Fruit fly (Drosophila melanogaster) whole organism, embryonic: Measurements from ENCODE around the gene tutl.

Source experiments
- Ada2b ChIP-seq: fragments of 200-800 bp; sonication (Bioruptor generic); IDR thresholded peaks from 2 replicates; pipeline ENCODE4 v1.3.6; 2022; ENCODE audit warnings: missing biosample characterization, missing genetic modification characterization
- CG11093 ChIP-seq: fragments of 200-800 bp; sonication (Bioruptor generic); IDR thresholded peaks from 3 replicates; pipeline ENCODE4 v1.3.6; 2022; ENCODE audit warnings: missing biosample characterization, missing genetic modification characterization
- CG11696 ChIP-seq: fragments of 200-800 bp; sonication (Bioruptor generic); IDR thresholded peaks from 2 replicates; pipeline ENCODE4 v1.3.6; 2022; ENCODE audit warnings: missing biosample characterization, missing genetic modification characterization
- CG12391 ChIP-seq: fragments of 200-800 bp; sonication (Bioruptor generic); optimal IDR thresholded peaks from 3 replicates; lab custom pipeline; 2018; ENCODE audit warnings: missing biosample characterization, mild to moderate bottlenecking, missing genetic modification characterization, moderate library complexity
- CG14965 ChIP-seq: fragments of 200-800 bp; sonication (Bioruptor generic); optimal IDR thresholded peaks from 2 replicates; lab custom pipeline; 2016; ENCODE audit warnings: missing biosample characterization, missing genetic modification characterization, borderline replicate concordance
- CG18599 ChIP-seq: fragments of 200-800 bp; sonication (Bioruptor generic); optimal IDR thresholded peaks from 3 replicates; lab custom pipeline; 2017; ENCODE audit warnings: missing biosample characterization, missing genetic modification characterization, mild to moderate bottlenecking, moderate library complexity, missing genetic modification reagents
- CG2120 ChIP-seq: fragments of 200-800 bp; sonication (Bioruptor generic); optimal IDR thresholded peaks from 3 replicates; lab custom pipeline; 2016; ENCODE audit warnings: missing biosample characterization, missing genetic modification characterization
- CG34376 ChIP-seq: fragments of 200-800 bp; sonication (Bioruptor generic); optimal IDR thresholded peaks from 2 replicates; lab custom pipeline; 2018; ENCODE audit warnings: missing biosample characterization, mild to moderate bottlenecking, missing genetic modification characterization
- CG5953 ChIP-seq: fragments of 200-800 bp; sonication (Bioruptor generic); IDR thresholded peaks from 2 replicates; pipeline ENCODE4 v1.3.6; 2022; ENCODE audit warnings: missing biosample characterization, missing genetic modification characterization
- CG6765 ChIP-seq: fragments of 200-800 bp; sonication (Bioruptor generic); optimal IDR thresholded peaks from 3 replicates; lab custom pipeline; 2017; ENCODE audit warnings: missing biosample characterization, mild to moderate bottlenecking, missing genetic modification characterization
- CG7839 ChIP-seq: fragments of 200-800 bp; sonication (Bioruptor generic); optimal IDR thresholded peaks from 3 replicates; lab custom pipeline; 2018; ENCODE audit warnings: missing biosample characterization, mild to moderate bottlenecking, missing genetic modification characterization, moderate library complexity
- CG7928 ChIP-seq: fragments of 200-800 bp; sonication (Bioruptor generic); optimal IDR thresholded peaks from 2 replicates; lab custom pipeline; 2017; ENCODE audit warnings: missing biosample characterization, mild to moderate bottlenecking, missing genetic modification characterization
- CG8290 ChIP-seq, 3 experiments: fragments of 200-800 bp; sonication (Bioruptor generic); optimal IDR thresholded peaks; 2 replicates each; lab custom pipeline; 2016 to 2019; ENCODE audit warnings: missing biosample characterization in 3 of 3, missing genetic modification characterization in 3 of 3, mild to moderate bottlenecking in 2 of 3, moderate library complexity in 1 of 3
- CG8388 ChIP-seq: fragments of 200-800 bp; sonication (Bioruptor generic); optimal IDR thresholded peaks from 2 replicates; lab custom pipeline; 2019; ENCODE audit warnings: missing biosample characterization, mild to moderate bottlenecking, missing genetic modification characterization, moderate library complexity
- CG8765 ChIP-seq: fragments of 200-800 bp; sonication (Bioruptor generic); IDR thresholded peaks from 2 replicates; pipeline ENCODE4 v1.3.6; 2022; ENCODE audit warnings: missing biosample characterization, missing genetic modification characterization
- CG9932 ChIP-seq: fragments of 200-800 bp; sonication (Bioruptor generic); IDR thresholded peaks from 2 replicates; pipeline ENCODE4 v1.3.6; 2022; ENCODE audit warnings: missing biosample characterization, missing genetic modification characterization
- CHES-1-like ChIP-seq: fragments of 200-800 bp; sonication (Bioruptor generic); optimal IDR thresholded peaks from 2 replicates; lab custom pipeline; 2016; ENCODE audit warnings: missing biosample characterization, missing genetic modification characterization
- Chrac-16 ChIP-seq: fragments of 200-800 bp; sonication (Bioruptor generic); optimal IDR thresholded peaks from 3 replicates; lab custom pipeline; 2016; ENCODE audit warnings: missing biosample characterization, missing genetic modification characterization
- Dbx ChIP-seq: fragments of 200-800 bp; sonication (Bioruptor generic); IDR thresholded peaks from 3 replicates; pipeline ENCODE4 v1.3.6; 2022; ENCODE audit warnings: missing biosample characterization, missing genetic modification characterization
- Dp ChIP-seq: fragments of 200-800 bp; sonication (Bioruptor generic); optimal IDR thresholded peaks from 2 replicates; lab custom pipeline; 2018; ENCODE audit warnings: missing biosample characterization, mild to moderate bottlenecking, missing genetic modification characterization, moderate library complexity
- Fer2 ChIP-seq: fragments of 200-800 bp; sonication (Bioruptor generic); optimal IDR thresholded peaks from 2 replicates; lab custom pipeline; 2018; ENCODE audit warnings: missing biosample characterization, mild to moderate bottlenecking, missing genetic modification characterization, moderate library complexity
- Gug ChIP-seq: fragments of 200-800 bp; sonication (Bioruptor generic); IDR thresholded peaks from 4 replicates; pipeline ENCODE4 v1.3.6; 2022; ENCODE audit warnings: missing biosample characterization, missing genetic modification characterization
- Hmr ChIP-seq: fragments of 200-800 bp; sonication (Bioruptor generic); optimal IDR thresholded peaks from 3 replicates; lab custom pipeline; 2017; ENCODE audit warnings: mild to moderate bottlenecking, missing biosample characterization, missing genetic modification reagents, missing genetic modification characterization
- Hr39 ChIP-seq: fragments of >200 bp; optimal IDR thresholded peaks from 2 replicates; lab custom pipeline; 2017
- Med ChIP-seq: fragments of 200-800 bp; sonication (Bioruptor generic); peaks from one replicate; lab custom pipeline; 2016; ENCODE audit warnings: missing biosample characterization, missing genetic modification characterization, mild to moderate bottlenecking, inconsistent platforms, moderate library complexity
- Myb ChIP-seq: fragments of 200-800 bp; sonication (Bioruptor generic); optimal IDR thresholded peaks from 2 replicates; lab custom pipeline; 2016; ENCODE audit warnings: missing biosample characterization, missing genetic modification characterization
- Rfx ChIP-seq: fragments of 200-800 bp; sonication (Bioruptor generic); IDR thresholded peaks from 2 replicates; pipeline ENCODE4 v1.3.6; 2022; ENCODE audit warnings: missing biosample characterization, missing genetic modification characterization
- Scr ChIP-seq: fragments of 200-800 bp; sonication (Bioruptor generic); IDR thresholded peaks from 2 replicates; pipeline ENCODE4 v1.3.6; 2022; ENCODE audit warnings: missing biosample characterization, missing genetic modification characterization; ENCODE audit not compliant: partially characterized antibody
- Side ChIP-seq: fragments of 200-800 bp; sonication (Bioruptor generic); optimal IDR thresholded peaks from 2 replicates; lab custom pipeline; 2016; ENCODE audit warnings: missing biosample characterization, missing genetic modification characterization
- Taf1 ChIP-seq: fragments of 200-800 bp; sonication (Bioruptor generic); IDR thresholded peaks from 2 replicates; pipeline ENCODE4 v1.3.6; 2022; ENCODE audit warnings: missing biosample characterization, missing genetic modification characterization
- cato ChIP-seq: fragments of 200-800 bp; sonication (Bioruptor generic); optimal IDR thresholded peaks from 2 replicates; lab custom pipeline; 2016; ENCODE audit warnings: missing biosample characterization, missing genetic modification characterization, borderline replicate concordance
- caup ChIP-seq: fragments of 200-800 bp; sonication (Bioruptor generic); optimal IDR thresholded peaks from 3 replicates; lab custom pipeline; 2017; ENCODE audit warnings: missing biosample characterization, mild to moderate bottlenecking, missing genetic modification characterization, moderate library complexity; ENCODE audit not compliant: severe bottlenecking
- chif ChIP-seq, 2 experiments: fragments of 200-800 bp; sonication (Bioruptor generic); optimal IDR thresholded peaks; 3 replicates each; lab custom pipeline; 2016; ENCODE audit warnings: missing biosample characterization in 2 of 2, missing genetic modification characterization in 2 of 2
- cwo ChIP-seq: fragments of 200-800 bp; sonication (Bioruptor generic); optimal IDR thresholded peaks from 3 replicates; lab custom pipeline; 2017; ENCODE audit warnings: missing biosample characterization, missing genetic modification characterization, mild to moderate bottlenecking, moderate library complexity, missing genetic modification reagents
- esg ChIP-seq: fragments of 200-800 bp; sonication (Bioruptor generic); conservative IDR thresholded peaks from 2 replicates; pipeline ENCODE4 v1.3.6; 2022; ENCODE audit warnings: missing biosample characterization, missing genetic modification characterization
- exex ChIP-seq: fragments of 200-800 bp; sonication (Bioruptor generic); optimal IDR thresholded peaks from 4 replicates; lab custom pipeline; 2018; ENCODE audit warnings: missing biosample characterization, mild to moderate bottlenecking, missing genetic modification characterization, moderate library complexity
- fu2 ChIP-seq: fragments of 200-800 bp; sonication (Bioruptor generic); optimal IDR thresholded peaks from 2 replicates; lab custom pipeline; 2016; ENCODE audit warnings: missing biosample characterization, missing genetic modification characterization
- gce ChIP-seq: fragments of 200-800 bp; sonication (Bioruptor generic); IDR thresholded peaks from 3 replicates; pipeline ENCODE4 v1.3.6; 2022; ENCODE audit warnings: missing biosample characterization, missing genetic modification characterization
- gcm ChIP-seq: fragments of 200-800 bp; sonication (Bioruptor generic); optimal IDR thresholded peaks from 2 replicates; lab custom pipeline; 2019; ENCODE audit warnings: missing biosample characterization, mild to moderate bottlenecking, missing genetic modification characterization, moderate library complexity
- lab ChIP-seq: fragments of 200-800 bp; sonication (Bioruptor generic); optimal IDR thresholded peaks from 3 replicates; lab custom pipeline; 2017; ENCODE audit warnings: missing biosample characterization, missing genetic modification characterization, mild to moderate bottlenecking, moderate library complexity, missing genetic modification reagents
- lilli ChIP-seq: fragments of 200-800 bp; sonication (Bioruptor generic); optimal IDR thresholded peaks from 3 replicates; lab custom pipeline; 2016; ENCODE audit warnings: missing biosample characterization, missing genetic modification characterization
- org-1 ChIP-seq: fragments of 200-800 bp; sonication (Bioruptor generic); optimal IDR thresholded peaks from 2 replicates; lab custom pipeline; 2017; ENCODE audit warnings: missing biosample characterization, missing genetic modification characterization
- p53 ChIP-seq: fragments of 200-800 bp; sonication (Bioruptor generic); optimal IDR thresholded peaks from 2 replicates; lab custom pipeline; 2016; ENCODE audit warnings: missing biosample characterization, missing genetic modification characterization
- peb ChIP-seq: fragments of 200-800 bp; sonication (Bioruptor generic); IDR thresholded peaks from 2 replicates; pipeline ENCODE4 v1.3.6; 2022; ENCODE audit warnings: missing biosample characterization, missing genetic modification characterization
- pfk ChIP-seq: fragments of 200-800 bp; sonication (Bioruptor generic); optimal IDR thresholded peaks from 2 replicates; lab custom pipeline; 2018; ENCODE audit warnings: missing biosample characterization, mild to moderate bottlenecking, missing genetic modification characterization, moderate library complexity
- pros ChIP-seq: fragments of 200-800 bp; sonication (Bioruptor generic); optimal IDR thresholded peaks from 3 replicates; lab custom pipeline; 2019; ENCODE audit warnings: missing biosample characterization, mild to moderate bottlenecking, missing genetic modification characterization, moderate library complexity
- sd ChIP-seq: fragments of 200-800 bp; sonication (Bioruptor generic); optimal IDR thresholded peaks from 3 replicates; lab custom pipeline; 2018; ENCODE audit warnings: missing biosample characterization, mild to moderate bottlenecking, missing genetic modification characterization, moderate library complexity
- slbo ChIP-seq: fragments of 200-800 bp; sonication (Bioruptor generic); IDR thresholded peaks from 2 replicates; pipeline ENCODE4 v1.3.6; 2022; ENCODE audit warnings: missing biosample characterization, missing genetic modification characterization
- unpg ChIP-seq: fragments of 200-800 bp; sonication (Bioruptor generic); optimal IDR thresholded peaks from 3 replicates; lab custom pipeline; 2018; ENCODE audit warnings: missing biosample characterization, mild to moderate bottlenecking, missing genetic modification characterization, moderate library complexity
- z ChIP-seq: fragments of 200-800 bp; sonication (Bioruptor generic); IDR thresholded peaks from 3 replicates; pipeline ENCODE4 v1.3.6; 2022; ENCODE audit warnings: missing biosample characterization, missing genetic modification characterization

tutl gene

dm6 chr2L:4334971-4335436 is 52.1 kb downstream of the tutl start (continued):
- peak; percentile 15 for TF ChIP-seq CG7839 (tag; lab: Kevin White, UChicago)
- no peak for TF ChIP-seq gce (GFP tag; lab: Robert Waterston, UW)
- TF ChIP-seq Gug (GFP tag; lab: Robert Waterston, UW): peak; percentile 24; the same call in 1 of the 4 replicates
- TF ChIP-seq Side (GFP tag; lab: Kevin White, UChicago): no peak
- no peak for TF ChIP-seq CG11093 (GFP tag; lab: Robert Waterston, UW)
- TF ChIP-seq exex (tag; lab: Kevin White, UChicago): peak; percentile 80
- TF ChIP-seq CG7928 (GFP tag; lab: Kevin White, UChicago): no peak
- TF ChIP-seq CG14965: no peak
- peak; percentile 53 for TF ChIP-seq pfk (GFP tag; lab: Kevin White, UChicago)
- no peak for TF ChIP-seq sd (tag; lab: Kevin White, UChicago)
- peak; percentile 54 for TF ChIP-seq CG34376 (GFP tag; lab: Kevin White, UChicago)
- 0 out of 2 replicates have a peak, but pooled peaks have one; percentile 20 for TF ChIP-seq CG9932 (GFP tag; lab: Robert Waterston, UW)
- 0 out of 2 replicates have a peak, but pooled peaks have one; percentile 42 for TF ChIP-seq CG5953 (GFP tag; lab: Robert Waterston, UW)
- TF ChIP-seq CG6765 (GFP tag; lab: Kevin White, UChicago): peak; percentile 0
- TF ChIP-seq CG8388 (GFP tag; lab: Kevin White, UChicago): no peak
- TF ChIP-seq CHES-1-like: no peak
- no peak for TF ChIP-seq unpg (GFP tag; lab: Kevin White, UChicago)
- TF ChIP-seq esg (GFP tag; lab: Robert Waterston, UW): no peak
- TF ChIP-seq CG8765: 0 out of 2 replicates have a peak, but pooled peaks have one; percentile 18
- peak; percentile 61 for TF ChIP-seq CG2120 (GFP tag; lab: Kevin White, UChicago)
- TF ChIP-seq Taf1 (GFP tag; lab: Robert Waterston, UW): no peak
- TF ChIP-seq Dbx (GFP tag; lab: Robert Waterston, UW): 0 out of 3 replicates have a peak, but pooled peaks have one; percentile 42
- TF ChIP-seq pros (GFP tag; lab: Kevin White, UChicago): no peak
- TF ChIP-seq peb (GFP tag; lab: Robert Waterston, UW): no peak
- TF ChIP-seq org-1 (GFP tag; lab: Kevin White, UChicago): no peak
- TF ChIP-seq Med (GFP tag; lab: Kevin White, UChicago): peak; percentile 80
- peak; percentile 50 for TF ChIP-seq slbo
- TF ChIP-seq Hmr (GFP tag; lab: Kevin White, UChicago): peak; percentile 22
- TF ChIP-seq Hr39 (lab: Kevin White, UChicago): no peak
- TF ChIP-seq CG18599 (GFP tag; lab: Kevin White, UChicago): peak; percentile 32
- TF ChIP-seq z: no peak
- TF ChIP-seq CG12391 (tag; lab: Kevin White, UChicago): peak; percentile 4
- TF ChIP-seq Scr (GFP tag; lab: Robert Waterston, UW): peak; percentile 15; the same call in 1 of the 2 replicates
- TF ChIP-seq fu2: no peak
- no peak for TF ChIP-seq cato (GFP tag; lab: Kevin White, UChicago)
- no peak for TF ChIP-seq CG8290 (GFP tag; optimal IDR thresholded peaks at IDR 0.05; lab: Kevin White, UChicago)
- peak in 1 of 2 experiments; percentile 22 for TF ChIP-seq CG8290 (tag; optimal IDR thresholded peaks at IDR 0.05; lab: Kevin White, UChicago)
- TF ChIP-seq Rfx (GFP tag; lab: Robert Waterston, UW): peak; percentile 21
- peak; percentile 49 for TF ChIP-seq cwo (GFP tag; lab: Kevin White, UChicago)
- TF ChIP-seq Ada2b: no peak
- no peak for TF ChIP-seq Fer2
- no peak for TF ChIP-seq p53 (GFP tag; lab: Kevin White, UChicago)
- TF ChIP-seq gcm (GFP tag; lab: Kevin White, UChicago): no peak
- TF ChIP-seq Chrac-16 (GFP tag; lab: Kevin White, UChicago): no peak
- TF ChIP-seq caup (GFP tag; lab: Kevin White, UChicago): no peak
- TF ChIP-seq lilli (GFP tag; lab: Kevin White, UChicago): peak; percentile 35
- TF ChIP-seq lab (GFP tag; lab: Kevin White, UChicago): peak; percentile 41
- no peak for TF ChIP-seq Dp (GFP tag; lab: Kevin White, UChicago)
- no peak for TF ChIP-seq CG11696 (GFP tag; lab: Robert Waterston, UW)
- TF ChIP-seq chif (GFP tag; optimal IDR thresholded peaks at IDR 0.05; lab: Kevin White, UChicago): peak in 1 of 2 experiments; percentile 27
- TF ChIP-seq Myb (GFP tag; lab: Kevin White, UChicago): peak; percentile 16
